Fruit fly (Drosophila melanogaster): Measurements from ENCODE around the gene dachs.

- TF ChIP-seq EcR (GFP tag; optimal IDR thresholded peaks at IDR 0.05) (no peak), CG4496 (GFP tag; IDR thresholded peaks at IDR 0.05) (no peak), fd96Ca (GFP tag; IDR thresholded peaks at IDR 0.05) (no peak), CG12605 (GFP tag; IDR thresholded peaks at IDR 0.05) (no peak), CG9948 (tag; optimal IDR thresholded peaks at IDR 0.05) (no peak), gl (tag; optimal IDR thresholded peaks at IDR 0.05) (no peak), CG14655 (GFP tag; optimal IDR thresholded peaks at IDR 0.05) (no peak), Ets98B (GFP tag; IDR thresholded peaks at IDR 0.05) (no peak), Pif1A (GFP tag; optimal IDR thresholded peaks at IDR 0.05) (no peak), D1 (tag; optimal IDR thresholded peaks at IDR 0.05) (no peak)
Measured at dm6 chr2L:8477049-8477448, 10.4 kb downstream of the dachs start, which contains the start of gene CheA29a.
